Fruit fly (Drosophila melanogaster): Measurements from ENCODE around the gene mtTFB1.
A peak's percentile ranks its signal among the peaks of the same experiment; 100 is the strongest.

Gene mtTFB1

dm6 chr3L:11680298-11680697 is 28.5 kb upstream of the mtTFB1 start, which contains the start of gene CG32085 (continued):
- TF ChIP-seq CG12659 (GFP tag; optimal IDR thresholded peaks at IDR 0.05), result peak; percentile 38
- TF ChIP-seq sob (GFP tag; IDR thresholded peaks at IDR 0.05), result peak; percentile 80
- peak; percentile 6 for TF ChIP-seq p53 (GFP tag; optimal IDR thresholded peaks at IDR 0.05)
- peak; percentile 21 for TF ChIP-seq Atf3 (GFP tag; optimal IDR thresholded peaks at IDR 0.05)
- TF ChIP-seq CG10366 (GFP tag; IDR thresholded peaks at IDR 0.05), result peak; percentile 32; the same call in 1 of the 2 replicates
- peak; percentile 60; the same call in 1 of the 2 replicates for TF ChIP-seq CG6272 (GFP tag; IDR thresholded peaks at IDR 0.05)
- peak; percentile 78 for TF ChIP-seq her (GFP tag; optimal IDR thresholded peaks at IDR 0.05)
- TF ChIP-seq disco-r (GFP tag; optimal IDR thresholded peaks at IDR 0.05), result no peak
- TF ChIP-seq HLH3B (GFP tag; IDR thresholded peaks at IDR 0.05), result peak; percentile 68
- TF ChIP-seq Fer3 (tag; optimal IDR thresholded peaks at IDR 0.05), result peak; percentile 51
- TF ChIP-seq CG31224 (GFP tag; IDR thresholded peaks at IDR 0.05), result 0 out of 2 replicates have a peak, but pooled peaks have one; percentile 33
- TF ChIP-seq CG34376 (GFP tag; optimal IDR thresholded peaks at IDR 0.05), result peak; percentile 42
- peak; percentile 60 for TF ChIP-seq CG10543 (GFP tag; optimal IDR thresholded peaks at IDR 0.05)
- no peak for TF ChIP-seq CG18476 (GFP tag; optimal IDR thresholded peaks at IDR 0.05)
- no peak for TF ChIP-seq CG15011 (GFP tag; optimal IDR thresholded peaks at IDR 0.05)
- TF ChIP-seq trh (GFP tag; optimal IDR thresholded peaks at IDR 0.05), result no peak
- TF ChIP-seq Kr (GFP tag; optimal IDR thresholded peaks at IDR 0.05), result no peak
- peak; percentile 68 for TF ChIP-seq ind (GFP tag; optimal IDR thresholded peaks at IDR 0.05)
- TF ChIP-seq CG7786 (GFP tag; optimal IDR thresholded peaks at IDR 0.05), result peak; percentile 62
- no peak for TF ChIP-seq dati (GFP tag; IDR thresholded peaks at IDR 0.05)
- TF ChIP-seq GATAe (GFP tag; conservative IDR thresholded peaks at IDR 0.05), result no peak
- TF ChIP-seq CG16863 (GFP tag; optimal IDR thresholded peaks at IDR 0.05), result peak; percentile 52
- peak; percentile 38 for TF ChIP-seq HmgZ (tag; optimal IDR thresholded peaks at IDR 0.05)
- TF ChIP-seq CG6254 (GFP tag; optimal IDR thresholded peaks at IDR 0.05), result no peak
- peak; percentile 53 for TF ChIP-seq Rx (GFP tag; IDR thresholded peaks at IDR 0.05)
- no peak for TF ChIP-seq CG17568 (GFP tag; optimal IDR thresholded peaks at IDR 0.05)
- peak; percentile 48 for TF ChIP-seq dmrt99B (tag; optimal IDR thresholded peaks at IDR 0.05)
- 0 out of 2 replicates have a peak, but pooled peaks have one; percentile 49 for TF ChIP-seq gsb (GFP tag; IDR thresholded peaks at IDR 0.05)
- TF ChIP-seq prd (optimal IDR thresholded peaks at IDR 0.05), result no peak
- peak; percentile 55 for TF ChIP-seq prd (GFP tag; IDR thresholded peaks at IDR 0.05)
- no peak for TF ChIP-seq wek (GFP tag; optimal IDR thresholded peaks at IDR 0.05)
- TF ChIP-seq CG12769 (tag; optimal IDR thresholded peaks at IDR 0.05), result peak; percentile 83
- TF ChIP-seq gcm2 (GFP tag; optimal IDR thresholded peaks at IDR 0.05), result peak; percentile 5
- no peak for TF ChIP-seq gfzf (GFP tag; optimal IDR thresholded peaks at IDR 0.05)
- TF ChIP-seq Awh (GFP tag; IDR thresholded peaks at IDR 0.05), result peak; percentile 55
- peak; percentile 79; the same call in 2 of the 3 replicates for TF ChIP-seq ci (GFP tag; IDR thresholded peaks at IDR 0.05)
- peak; percentile 42; the same call in 1 of the 2 replicates for TF ChIP-seq CG4404 (GFP tag; IDR thresholded peaks at IDR 0.05)
- TF ChIP-seq CG6654 (GFP tag; optimal IDR thresholded peaks at IDR 0.05), result peak; percentile 3
- peak; percentile 45 for TF ChIP-seq NfI (GFP tag; optimal IDR thresholded peaks at IDR 0.05)
- TF ChIP-seq Hsf (GFP tag; optimal IDR thresholded peaks at IDR 0.05), result peak; percentile 46
- TF ChIP-seq jing (GFP tag; optimal IDR thresholded peaks at IDR 0.05), result no peak
- no peak for TF ChIP-seq CG2202 (tag; optimal IDR thresholded peaks at IDR 0.05)
- TF ChIP-seq Vsx1 (GFP tag; optimal IDR thresholded peaks at IDR 0.05), result no peak
- TF ChIP-seq Chrac-16 (GFP tag; optimal IDR thresholded peaks at IDR 0.05), result no peak
- TF ChIP-seq ftz-f1 (GFP tag; optimal IDR thresholded peaks at IDR 0.05), result peak; percentile 44
- TF ChIP-seq D19A (tag; optimal IDR thresholded peaks at IDR 0.05), result peak; percentile 19
- peak; percentile 51; the same call in 1 of the 2 replicates for TF ChIP-seq rib (GFP tag; IDR thresholded peaks at IDR 0.05)
- no peak for TF ChIP-seq CkIIα-i1 (GFP tag; IDR thresholded peaks at IDR 0.05)
- TF ChIP-seq vnd (GFP tag; IDR thresholded peaks at IDR 0.05; ENCODE audit: partially characterized antibody), result no peak
- no peak for TF ChIP-seq CrebB (tag; optimal IDR thresholded peaks at IDR 0.05)
- peak; percentile 1 for TF ChIP-seq Oli (tag; optimal IDR thresholded peaks at IDR 0.05)

Data from whole organism, embryonic.